Fruit fly (Drosophila melanogaster) whole organism, embryonic: ENCODE measurements around the gene CG13048.

ENCODE experiments used
- Blimp-1 ChIP-seq: fragments of 200-800 bp; sonication (Bioruptor generic); optimal IDR thresholded peaks from 3 replicates; lab custom pipeline; 2018; ENCODE audit warnings: missing biosample characterization, missing genetic modification characterization, mild to moderate bottlenecking, moderate library complexity, missing genetic modification reagents
- CG11504 ChIP-seq: fragments of 200-800 bp; sonication (Bioruptor generic); optimal IDR thresholded peaks from 3 replicates; lab custom pipeline; 2019; ENCODE audit warnings: missing biosample characterization, mild to moderate bottlenecking, missing genetic modification characterization, moderate library complexity
- CG13424 ChIP-seq: fragments of 200-800 bp; sonication (Bioruptor generic); optimal IDR thresholded peaks from 2 replicates; lab custom pipeline; 2019; ENCODE audit warnings: missing biosample characterization, mild to moderate bottlenecking, missing genetic modification characterization, moderate library complexity
- CG15269 ChIP-seq: fragments of 200-800 bp; sonication (Bioruptor generic); optimal IDR thresholded peaks from 2 replicates; lab custom pipeline; 2018; ENCODE audit warnings: missing biosample characterization, mild to moderate bottlenecking, missing genetic modification characterization, moderate library complexity
- CG17359 ChIP-seq: fragments of 200-800 bp; sonication (Bioruptor generic); optimal IDR thresholded peaks from 3 replicates; lab custom pipeline; 2018; ENCODE audit warnings: missing biosample characterization, mild to moderate bottlenecking, missing genetic modification characterization, moderate library complexity
- CG17385 ChIP-seq: fragments of 200-800 bp; sonication (Bioruptor generic); optimal IDR thresholded peaks from 3 replicates; lab custom pipeline; 2018; ENCODE audit warnings: missing biosample characterization, mild to moderate bottlenecking, missing genetic modification characterization
- CG17912 ChIP-seq: fragments of 200-800 bp; sonication (Bioruptor generic); optimal IDR thresholded peaks from 2 replicates; lab custom pipeline; 2018; ENCODE audit warnings: missing biosample characterization, mild to moderate bottlenecking, missing genetic modification characterization
- CG18619 ChIP-seq: fragments of 200-800 bp; sonication (Bioruptor generic); optimal IDR thresholded peaks from 3 replicates; lab custom pipeline; 2017; ENCODE audit warnings: missing biosample characterization, mild to moderate bottlenecking, missing genetic modification characterization
- CG2202 ChIP-seq: fragments of 200-800 bp; sonication (Bioruptor generic); optimal IDR thresholded peaks from 2 replicates; lab custom pipeline; 2018; ENCODE audit warnings: missing biosample characterization, mild to moderate bottlenecking, missing genetic modification characterization
- CG2678 ChIP-seq: fragments of 200-800 bp; sonication (Bioruptor generic); optimal IDR thresholded peaks from 3 replicates; lab custom pipeline; 2019; ENCODE audit warnings: missing biosample characterization, mild to moderate bottlenecking, missing genetic modification characterization, moderate library complexity
- CG2712 ChIP-seq: fragments of 200-800 bp; optimal IDR thresholded peaks from 3 replicates; lab custom pipeline; 2019; ENCODE audit warnings: missing biosample characterization, mild to moderate bottlenecking, missing genetic modification characterization, moderate library complexity
- CG33557 ChIP-seq: fragments of 200-800 bp; sonication (Bioruptor generic); optimal IDR thresholded peaks from 2 replicates; lab custom pipeline; 2019; ENCODE audit warnings: missing biosample characterization, mild to moderate bottlenecking, missing genetic modification characterization, moderate library complexity
- CG7839 ChIP-seq: fragments of 200-800 bp; sonication (Bioruptor generic); optimal IDR thresholded peaks from 3 replicates; lab custom pipeline; 2018; ENCODE audit warnings: missing biosample characterization, mild to moderate bottlenecking, missing genetic modification characterization, moderate library complexity
- CHES-1-like ChIP-seq: fragments of 200-800 bp; sonication (Bioruptor generic); optimal IDR thresholded peaks from 2 replicates; lab custom pipeline; 2016; ENCODE audit warnings: missing biosample characterization, missing genetic modification characterization
- Fer2 ChIP-seq: fragments of 200-800 bp; sonication (Bioruptor generic); optimal IDR thresholded peaks from 2 replicates; lab custom pipeline; 2018; ENCODE audit warnings: missing biosample characterization, mild to moderate bottlenecking, missing genetic modification characterization, moderate library complexity
- Gug ChIP-seq: fragments of 200-800 bp; sonication (Bioruptor generic); IDR thresholded peaks from 4 replicates; pipeline ENCODE4 v1.3.6; 2022; ENCODE audit warnings: missing biosample characterization, missing genetic modification characterization
- Hr51 ChIP-seq, 2 experiments: fragments of 200-800 bp; sonication (Bioruptor generic); optimal IDR thresholded peaks; 2 replicates in 1 of 2; 3 replicates in 1 of 2; lab custom pipeline; 2016 to 2018; ENCODE audit warnings: missing biosample characterization in 2 of 2, missing genetic modification characterization in 2 of 2, mild to moderate bottlenecking in 1 of 2, moderate library complexity in 1 of 2
- Oli ChIP-seq: fragments of 200-800 bp; sonication (Bioruptor generic); optimal IDR thresholded peaks from 2 replicates; lab custom pipeline; 2018; ENCODE audit warnings: missing biosample characterization, mild to moderate bottlenecking, missing genetic modification characterization, moderate library complexity
- Sox102F ChIP-seq: fragments of 200-800 bp; sonication (Bioruptor generic); optimal IDR thresholded peaks from 2 replicates; lab custom pipeline; 2018; ENCODE audit warnings: missing biosample characterization, mild to moderate bottlenecking, missing genetic modification characterization, moderate library complexity
- Sry-δ ChIP-seq: fragments of 200-800 bp; sonication (Bioruptor generic); optimal IDR thresholded peaks from 2 replicates; lab custom pipeline; 2016; ENCODE audit warnings: missing biosample characterization, missing genetic modification characterization
- chinmo ChIP-seq: fragments of 200-800 bp; sonication (Bioruptor generic); IDR thresholded peaks from 4 replicates; pipeline ENCODE4 v1.3.6; 2022; ENCODE audit warnings: missing biosample characterization, missing genetic modification characterization; ENCODE audit not compliant: partially characterized antibody
- dmrt99B ChIP-seq: fragments of 200-800 bp; sonication (Bioruptor generic); optimal IDR thresholded peaks from 2 replicates; lab custom pipeline; 2018; ENCODE audit warnings: missing biosample characterization, mild to moderate bottlenecking, missing genetic modification characterization, moderate library complexity
- gem ChIP-seq: fragments of 200-800 bp; sonication (Bioruptor generic); optimal IDR thresholded peaks from 2 replicates; lab custom pipeline; 2019; ENCODE audit warnings: missing biosample characterization, mild to moderate bottlenecking, missing genetic modification characterization, moderate library complexity
- grn ChIP-seq: fragments of 200-800 bp; sonication (Bioruptor generic); optimal IDR thresholded peaks from 3 replicates; lab custom pipeline; 2017; ENCODE audit warnings: missing biosample characterization, missing genetic modification characterization
- nmo ChIP-seq: fragments of 200-800 bp; sonication (Bioruptor generic); optimal IDR thresholded peaks from 2 replicates; lab custom pipeline; 2018; ENCODE audit warnings: missing biosample characterization, mild to moderate bottlenecking, missing genetic modification characterization, moderate library complexity
- pan ChIP-seq, 4 experiments: fragments of >200 bp in 3 of 4; fragments of 200-800 bp in 1 of 4; sonication (Bioruptor generic) in 1 of 4; optimal IDR thresholded peaks in 3 of 4; IDR thresholded peaks in 1 of 4; 2 replicates each; pipeline versions ENCODE4 v1.3.6 to Lab custom; 2017 to 2022; ENCODE audit warnings: missing biosample characterization in 2 of 4, missing genetic modification characterization in 2 of 4, mixed read lengths in 1 of 4
- phol ChIP-seq: fragments of 200-800 bp; sonication (Bioruptor generic); optimal IDR thresholded peaks from 3 replicates; lab custom pipeline; 2018; ENCODE audit warnings: missing biosample characterization, mild to moderate bottlenecking, missing genetic modification characterization, moderate library complexity
- row ChIP-seq: fragments of 200-800 bp; sonication (Bioruptor generic); IDR thresholded peaks from 3 replicates; pipeline ENCODE4 v1.3.6; 2022; ENCODE audit warnings: missing biosample characterization, missing genetic modification characterization
- sd ChIP-seq: fragments of 200-800 bp; sonication (Bioruptor generic); optimal IDR thresholded peaks from 3 replicates; lab custom pipeline; 2018; ENCODE audit warnings: missing biosample characterization, mild to moderate bottlenecking, missing genetic modification characterization, moderate library complexity
- tgo ChIP-seq: fragments of 200-800 bp; sonication (Bioruptor generic); IDR thresholded peaks from 3 replicates; pipeline ENCODE4 v1.3.6; 2022; ENCODE audit warnings: missing biosample characterization, missing genetic modification characterization
- unpg ChIP-seq: fragments of 200-800 bp; sonication (Bioruptor generic); optimal IDR thresholded peaks from 3 replicates; lab custom pipeline; 2018; ENCODE audit warnings: missing biosample characterization, mild to moderate bottlenecking, missing genetic modification characterization, moderate library complexity
- vvl ChIP-seq: fragments of 200-800 bp; sonication (Bioruptor generic); IDR thresholded peaks from 2 replicates; pipeline ENCODE4 v1.3.6; 2022; ENCODE audit warnings: missing biosample characterization, missing genetic modification characterization
- wdn ChIP-seq: fragments of 200-800 bp; sonication (Bioruptor generic); IDR thresholded peaks from 2 replicates; pipeline ENCODE4 v1.3.6; 2022; ENCODE audit warnings: missing biosample characterization, missing genetic modification characterization

The CG13048 gene

DNA sequence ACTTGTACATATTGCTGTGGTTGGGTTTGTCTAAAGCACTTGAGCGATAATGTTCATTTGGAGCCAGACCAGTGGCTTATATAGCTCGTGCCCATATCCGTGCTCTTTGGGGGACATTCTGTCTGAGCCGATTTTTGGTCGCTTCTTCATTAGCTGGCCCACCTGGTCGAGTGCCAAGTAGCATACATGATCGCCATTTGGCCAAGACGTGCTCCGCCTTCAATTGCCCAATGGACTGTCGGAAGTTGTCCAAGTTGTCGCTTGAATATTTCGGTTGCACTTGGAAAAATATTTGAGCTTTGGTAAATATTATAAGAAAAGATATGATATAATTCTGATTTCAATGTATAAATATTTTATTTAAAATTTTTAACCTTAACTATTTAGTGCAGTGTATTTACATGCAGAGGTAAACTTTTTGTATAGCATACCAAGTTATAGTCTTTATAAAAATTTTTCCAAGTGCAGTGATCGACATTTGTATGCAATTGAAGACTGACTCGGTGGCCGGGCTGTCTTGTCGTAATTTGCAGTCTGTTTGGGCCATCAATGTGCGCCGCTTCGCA is 1.7 kb upstream of the CG13048 start, which contains the start of gene CG13047:
Gene CG13047, minus strand, starts transcription at position 51 of the 566 bp plus-strand sequence.
- TF ChIP-seq Oli (tag; lab: Kevin White, UChicago) (peak; percentile 15), CG13424 (tag; lab: Kevin White, UChicago) (peak; percentile 24), CG11504 (tag; lab: Kevin White, UChicago) (peak; percentile 55), nmo (GFP tag; lab: Kevin White, UChicago) (peak; percentile 9), Sox102F (GFP tag; lab: Kevin White, UChicago) (peak; percentile 36), Blimp-1 (GFP tag; lab: Kevin White, UChicago) (peak; percentile 7), CG7839 (tag; lab: Kevin White, UChicago) (peak; percentile 25), CG17385 (GFP tag; lab: Kevin White, UChicago) (no peak), phol (tag; lab: Kevin White, UChicago) (peak; percentile 22), dmrt99B (peak; percentile 44), CG15269 (peak; percentile 28), chinmo (GFP tag; lab: Robert Waterston, UW) (0 out of 4 replicates have a peak, but pooled peaks have one; percentile 24), row (GFP tag; lab: Robert Waterston, UW) (0 out of 3 replicates have a peak, but pooled peaks have one; percentile 11), CG2678 (tag; lab: Kevin White, UChicago) (peak; percentile 36), CG17359 (peak; percentile 5), Hr51 (GFP tag; optimal IDR thresholded peaks at IDR 0.05; lab: Kevin White, UChicago) (peak in 1 of 2 experiments; percentile 54), gem (tag; lab: Kevin White, UChicago) (peak; percentile 29), unpg (GFP tag; lab: Kevin White, UChicago) (peak; percentile 2), CG2202 (tag; lab: Kevin White, UChicago) (no peak), CG2712 (tag; lab: Kevin White, UChicago) (peak; percentile 11), grn (GFP tag; lab: Kevin White, UChicago) (no peak), Gug (GFP tag; lab: Robert Waterston, UW) (no peak), tgo (0 out of 3 replicates have a peak, but pooled peaks have one; percentile 21), Fer2 (no peak)

dm6 chr3L:16281880-16282556 is 1.7 kb downstream of the CG13048 start, which contains the start of gene CG13049:
Gene CG13049 (minus strand): TSS chr3L:16281930.
- no peak for TF ChIP-seq CG17912 (GFP tag; lab: Kevin White, UChicago)
- TF ChIP-seq vvl (GFP tag; lab: Robert Waterston, UW), result peak; percentile 52; the same call in 1 of the 2 replicates
- TF ChIP-seq pan (optimal IDR thresholded peaks at IDR 0.05; lab: Kevin White, UChicago), result no peak
- TF ChIP-seq pan (GFP tag; optimal IDR thresholded peaks at IDR 0.05 in 1 of 2, IDR thresholded peaks at IDR 0.05 in 1 of 2), result peak in 1 of 2 experiments; percentile 12
- TF ChIP-seq wdn (GFP tag; lab: Robert Waterston, UW), result no peak
- no peak for TF ChIP-seq Sry-δ (GFP tag; lab: Kevin White, UChicago)
- no peak for TF ChIP-seq CG18619
- TF ChIP-seq unpg (GFP tag; lab: Kevin White, UChicago), result no peak
- TF ChIP-seq CHES-1-like (GFP tag; lab: Kevin White, UChicago), result no peak
- TF ChIP-seq CG33557 (GFP tag; lab: Kevin White, UChicago), result no peak
- TF ChIP-seq sd, result peak; percentile 3
